Fruit fly (Drosophila melanogaster) whole organism, wandering third instar larva: ENCODE measurements around the gene CSN5.

Experiments used
- Abd-B ChIP-seq: fragments of >200 bp; optimal IDR thresholded peaks from 2 replicates; lab custom pipeline; 2017; ENCODE audit warnings: missing biosample characterization, missing genetic modification characterization
- CG9705 ChIP-seq: fragments of 200-800 bp; sonication (Bioruptor generic); optimal IDR thresholded peaks from 2 replicates; lab custom pipeline; 2018; ENCODE audit warnings: missing biosample characterization, mild to moderate bottlenecking, missing genetic modification characterization
- CrebA ChIP-seq: fragments of 200-800 bp; sonication (Bioruptor generic); optimal IDR thresholded peaks from 2 replicates; lab custom pipeline; 2016; ENCODE audit warnings: missing biosample characterization, mild to moderate bottlenecking, missing genetic modification characterization, borderline replicate concordance
- Jra ChIP-seq: sonication (Bioruptor generic); optimal IDR thresholded peaks from 2 replicates; lab custom pipeline; 2016; ENCODE audit warnings: missing biosample characterization, missing genetic modification characterization
- OdsH ChIP-seq: fragments of 200-800 bp; sonication (Bioruptor generic); optimal IDR thresholded peaks from 2 replicates; lab custom pipeline; 2016; ENCODE audit warnings: missing biosample characterization, mild to moderate bottlenecking, missing genetic modification characterization
- Vsx2 ChIP-seq: fragments of 200-300, 225-300 bp; sonication (Bioruptor generic); optimal IDR thresholded peaks from 2 replicates; lab custom pipeline; 2018; ENCODE audit warnings: missing biosample characterization, missing genetic modification characterization; ENCODE audit not compliant: partially characterized antibody
- dsf ChIP-seq: sonication (Bioruptor generic); optimal IDR thresholded peaks from 2 replicates; lab custom pipeline; 2016; ENCODE audit warnings: missing biosample characterization, missing genetic modification characterization, borderline replicate concordance
- foxo ChIP-seq, 2 experiments: fragments of 200-800 bp; sonication (Bioruptor generic); optimal IDR thresholded peaks; 2 replicates in 1 of 2; 3 replicates in 1 of 2; lab custom pipeline; 2016 to 2017; ENCODE audit warnings: missing biosample characterization in 2 of 2, missing genetic modification characterization in 2 of 2
- pan ChIP-seq: fragments of >200 bp; optimal IDR thresholded peaks from 2 replicates; lab custom pipeline; 2017
- psq ChIP-seq: fragments of 200-800 bp; sonication (Bioruptor generic); optimal IDR thresholded peaks from 3 replicates; lab custom pipeline; 2017; ENCODE audit warnings: missing biosample characterization, mild to moderate bottlenecking, missing genetic modification characterization, moderate library complexity

DNA sequence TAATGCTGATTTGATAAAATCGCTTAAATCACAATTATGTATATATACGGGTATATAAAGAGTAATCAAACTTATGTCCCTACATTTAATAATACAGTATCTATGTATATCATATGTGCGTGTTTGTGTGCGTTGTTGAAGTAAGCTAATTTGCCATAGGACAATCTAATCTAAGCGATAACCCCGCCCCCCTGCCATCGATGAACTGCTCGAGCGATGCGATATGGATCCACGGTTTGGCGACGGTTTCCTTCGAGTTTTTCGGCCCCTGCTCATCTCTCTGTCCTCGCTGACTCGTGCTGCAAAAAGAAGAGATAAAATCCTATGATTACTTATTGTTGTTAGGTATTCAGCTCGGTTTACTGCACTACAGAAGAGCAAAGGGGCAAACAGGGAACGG is 23.1 kb upstream of the CSN5 start:
- TF ChIP-seq psq (GFP tag; lab: Kevin White, UChicago) (no peak), CG9705 (GFP tag; lab: Kevin White, UChicago) (no peak), Vsx2 (GFP tag; lab: Kevin White, UChicago) (peak; percentile 99), pan (lab: Kevin White, UChicago) (no peak), Jra (GFP tag; lab: Kevin White, UChicago) (no peak), Abd-B (GFP tag; lab: Kevin White, UChicago) (no peak), foxo (GFP tag; optimal IDR thresholded peaks at IDR 0.05; lab: Kevin White, UChicago) (no peak), dsf (no peak), OdsH (GFP tag; lab: Kevin White, UChicago) (no peak), CrebA (GFP tag; lab: Kevin White, UChicago) (no peak)
